Fruit fly (Drosophila melanogaster): ENCODE results near the gene Usp39.

Usp39 gene

DNA sequence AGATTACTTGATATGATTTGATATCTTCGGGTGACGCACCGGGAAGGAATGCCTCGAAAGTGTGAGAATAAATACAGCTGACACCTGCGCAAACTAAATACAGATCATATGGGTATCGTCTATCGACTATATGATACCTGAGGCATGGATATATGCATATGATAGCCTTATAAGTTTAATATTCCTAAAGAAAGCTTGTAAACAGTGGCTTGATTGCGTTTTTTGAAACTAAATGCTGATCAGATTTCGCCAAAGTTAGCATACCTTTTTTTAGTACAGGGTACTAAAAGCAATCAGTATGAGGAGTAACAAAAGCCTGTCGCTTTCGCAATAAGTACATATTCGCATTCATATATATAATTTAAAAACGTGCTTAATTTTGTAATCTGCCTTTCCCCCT is 23.6 kb upstream of the Usp39 start (continued):
- TF ChIP-seq Max (GFP tag; optimal IDR thresholded peaks at IDR 0.05) (peak; percentile 0), Oaz (GFP tag; IDR thresholded peaks at IDR 0.05) (no peak), CG18262 (tag; optimal IDR thresholded peaks at IDR 0.05) (peak; percentile 1), Xrp1 (GFP tag; IDR thresholded peaks at IDR 0.05) (peak; percentile 53; the same call in 1 of the 2 replicates), C15 (GFP tag; IDR thresholded peaks at IDR 0.05) (0 out of 3 replicates have a peak, but pooled peaks have one; percentile 40), CG1647 (GFP tag; optimal IDR thresholded peaks at IDR 0.05) (peak; percentile 28), CG4707 (GFP tag; optimal IDR thresholded peaks at IDR 0.05) (no peak), HLH3B (GFP tag; IDR thresholded peaks at IDR 0.05) (peak; percentile 51), fd96Cb (tag; optimal IDR thresholded peaks at IDR 0.05) (peak; percentile 26), mam (GFP tag; optimal IDR thresholded peaks at IDR 0.05) (peak; percentile 40), luna (GFP tag; optimal IDR thresholded peaks at IDR 0.05) (no peak), CG7786 (GFP tag; optimal IDR thresholded peaks at IDR 0.05) (peak; percentile 9), gsb (GFP tag; IDR thresholded peaks at IDR 0.05) (no peak), CG10209 (GFP tag; optimal IDR thresholded peaks at IDR 0.05) (peak; percentile 33), seq (GFP tag; IDR thresholded peaks at IDR 0.05) (no peak), Pdp1 (GFP tag; optimal IDR thresholded peaks at IDR 0.05) (peak in 1 of 2 experiments; percentile 35), Nf-YA (GFP tag; IDR thresholded peaks at IDR 0.05) (no peak), Hr39 (optimal IDR thresholded peaks at IDR 0.05) (no peak), Abd-B (GFP tag; optimal IDR thresholded peaks at IDR 0.05) (no peak), CG34422 (GFP tag; IDR thresholded peaks at IDR 0.05) (peak; percentile 78; the same call in 2 of the 3 replicates), CG14441 (GFP tag; IDR thresholded peaks at IDR 0.05) (peak; percentile 59), corto (GFP tag; optimal IDR thresholded peaks at IDR 0.05) (peak; percentile 10), CG32772 (GFP tag; IDR thresholded peaks at IDR 0.05) (0 out of 2 replicates have a peak, but pooled peaks have one; percentile 23), sens (GFP tag) (peak; percentile 82), ci (GFP tag; IDR thresholded peaks at IDR 0.05) (no peak), phol (tag; optimal IDR thresholded peaks at IDR 0.05) (peak; percentile 17)

DNA sequence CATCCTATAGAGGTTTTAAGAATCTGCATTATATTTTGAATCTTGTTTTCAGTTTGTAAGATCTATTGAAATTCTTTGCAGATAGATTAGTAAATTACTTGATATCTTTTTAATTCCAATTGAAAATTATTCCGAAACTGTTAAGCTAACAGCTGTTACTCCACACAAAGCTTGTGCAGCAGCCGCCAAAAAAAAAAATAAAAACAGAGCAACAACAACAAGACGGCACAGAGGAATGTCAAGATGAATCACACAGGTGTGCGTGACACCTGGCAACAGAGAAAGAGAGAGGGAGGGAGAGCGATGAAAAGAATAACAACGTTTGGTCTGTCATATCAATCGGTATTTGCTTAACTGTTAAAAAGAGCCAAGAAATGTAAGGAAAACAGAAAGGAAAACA is 23.0 kb upstream of the Usp39 start:
- TF ChIP-seq HmgZ (tag; optimal IDR thresholded peaks at IDR 0.05) (no peak), CG4360 (GFP tag; IDR thresholded peaks at IDR 0.05) (peak; percentile 70), CG15514 (GFP tag; optimal IDR thresholded peaks at IDR 0.05) (no peak), Blimp-1 (GFP tag; optimal IDR thresholded peaks at IDR 0.05) (peak; percentile 3), Tbp (GFP tag; optimal IDR thresholded peaks at IDR 0.05) (no peak), kni (GFP tag; optimal IDR thresholded peaks at IDR 0.05) (peak; percentile 23), chinmo (GFP tag; IDR thresholded peaks at IDR 0.05; ENCODE audit: partially characterized antibody) (0 out of 4 replicates have a peak, but pooled peaks have one; percentile 51), nom (GFP tag; optimal IDR thresholded peaks at IDR 0.05) (no peak), CG12744 (GFP tag; optimal IDR thresholded peaks at IDR 0.05) (no peak), kah (GFP tag; optimal IDR thresholded peaks at IDR 0.05) (peak; percentile 23), fd3F (GFP tag; optimal IDR thresholded peaks at IDR 0.05) (no peak), pzg (GFP tag; optimal IDR thresholded peaks at IDR 0.05) (no peak), fd64A (GFP tag; optimal IDR thresholded peaks at IDR 0.05) (no peak), nerfin-1 (tag; optimal IDR thresholded peaks at IDR 0.05) (no peak), CG4328 (GFP tag; optimal IDR thresholded peaks at IDR 0.05) (no peak), sd (tag; optimal IDR thresholded peaks at IDR 0.05) (peak; percentile 84)
